Fruit fly (Drosophila melanogaster) ovary, adult (tissue): ENCODE data around the gene Dip-C.

Source experiments
- CG17801 ChIP-seq: fragments of 200-800 bp; optimal IDR thresholded peaks from 2 replicates; lab custom pipeline; 2019; ENCODE audit warnings: missing biosample characterization, mild to moderate bottlenecking, missing genetic modification characterization, moderate library complexity; ENCODE audit not compliant: partially characterized antibody

Dip-C gene

DNA sequence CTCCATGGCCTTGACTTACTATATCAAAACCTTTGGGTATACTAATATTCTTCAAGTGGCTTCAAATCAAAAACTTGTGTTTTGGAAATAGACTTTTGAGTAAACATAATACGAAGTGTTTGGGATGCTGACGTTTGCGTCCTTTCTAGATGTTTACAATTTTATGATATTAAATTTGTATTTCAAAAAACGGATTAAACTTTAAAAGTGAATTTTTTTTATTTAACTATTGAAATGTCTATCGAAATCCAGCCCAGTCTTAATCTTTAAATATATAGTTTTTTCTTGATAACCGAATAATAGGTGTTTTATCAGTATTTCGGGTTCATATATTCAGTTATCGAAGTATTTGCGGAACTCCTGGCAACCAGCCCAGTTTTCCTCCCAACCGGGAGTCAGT lies 49.0 kb downstream of the Dip-C start, which contains the start of gene Tim17a1:
Gene Tim17a1 (minus strand): TSS at position 101 of the 400 bp plus-strand sequence.
- no peak for TF ChIP-seq CG17801

DNA sequence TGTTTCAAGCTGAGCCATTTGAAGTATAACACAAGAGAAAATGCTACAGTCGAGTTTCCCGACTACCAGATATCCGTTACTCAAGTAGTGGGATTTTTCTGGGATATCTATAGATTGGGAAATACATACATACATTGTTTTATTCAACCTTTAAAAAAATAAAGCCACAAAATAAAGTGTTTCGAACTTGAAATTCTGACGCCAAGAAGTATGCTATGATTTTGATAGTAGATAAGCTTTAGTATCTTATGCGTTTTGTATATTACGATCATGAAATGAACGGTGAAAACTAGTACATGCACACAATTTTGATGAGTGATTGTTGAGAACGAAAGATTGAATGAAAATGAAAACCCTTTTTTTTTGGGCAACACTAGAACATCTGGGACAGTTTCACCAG lies 50.0 kb downstream of the Dip-C start:
- no peak for TF ChIP-seq CG17801

DNA sequence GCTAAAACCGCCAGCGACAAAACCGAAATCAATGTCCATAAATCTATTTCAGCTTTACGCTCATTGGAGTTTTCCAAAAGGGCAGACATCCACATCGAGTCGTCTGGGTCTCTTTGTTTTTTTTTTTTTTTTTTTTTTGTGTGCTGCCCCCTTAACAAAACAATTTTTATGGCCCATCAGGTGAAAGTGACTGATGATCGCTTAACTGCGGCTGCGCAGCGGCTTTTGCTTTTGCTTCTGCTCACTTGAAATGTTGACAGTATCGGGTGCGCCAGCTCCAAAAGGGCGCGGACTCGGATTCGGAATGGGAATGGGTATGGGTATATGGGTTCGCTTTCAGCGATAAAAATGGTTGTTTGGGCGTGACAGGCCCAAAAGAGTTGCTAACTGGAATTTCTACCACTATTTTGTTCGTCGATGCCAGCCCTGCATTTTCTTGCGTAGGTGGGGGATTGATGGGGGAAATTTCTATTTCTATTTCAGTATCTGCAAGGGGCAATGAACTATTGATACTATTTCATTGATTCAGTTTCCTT lies 51.5 kb downstream of the Dip-C start:
- no peak for TF ChIP-seq CG17801
